Worm (Caenorhabditis elegans) whole organism, late embryonic: ENCODE results near the gene srz-1.

Experiments
- C08G9.2 ChIP-seq: sonication (generic microtip); optimal IDR thresholded peaks from 2 replicates; lab custom pipeline; 2016; ENCODE audit warnings: mild to moderate bottlenecking, missing genetic modification characterization, moderate library complexity, missing compliant biosample characterization
- C38D4.7 ChIP-seq: fragments of 200-800 bp; sonication (Bioruptor generic); optimal IDR thresholded peaks from 2 replicates; lab custom pipeline; 2018; ENCODE audit warnings: mild to moderate bottlenecking, missing genetic modification characterization, moderate library complexity, missing compliant biosample characterization
- F13H6.1 ChIP-seq: sonication (generic microtip); optimal IDR thresholded peaks from 2 replicates; lab custom pipeline; 2016; ENCODE audit warnings: missing genetic modification characterization, missing compliant biosample characterization
- K02D7.2 ChIP-seq: sonication (generic microtip); optimal IDR thresholded peaks from 2 replicates; lab custom pipeline; 2017; ENCODE audit warnings: mild to moderate bottlenecking, missing genetic modification characterization, missing compliant biosample characterization
- K09A11.1 ChIP-seq: sonication (generic microtip); optimal IDR thresholded peaks from 2 replicates; lab custom pipeline; 2017; ENCODE audit warnings: antibody characterized with exemption, mild to moderate bottlenecking, missing genetic modification characterization, missing compliant biosample characterization; ENCODE audit not compliant: insufficient read depth
- T23F11.4 ChIP-seq: fragments of 200-800 bp; sonication (Bioruptor generic); optimal IDR thresholded peaks from 2 replicates; lab custom pipeline; 2018; ENCODE audit warnings: mild to moderate bottlenecking, missing genetic modification characterization, missing compliant biosample characterization
- ahr-1 ChIP-seq: sonication (generic microtip); optimal IDR thresholded peaks from 2 replicates; lab custom pipeline; 2016; ENCODE audit warnings: missing genetic modification characterization, missing compliant biosample characterization
- ama-1 ChIP-seq: fragments of 150-350 bp; optimal IDR thresholded peaks from 2 replicates; lab custom pipeline; 2014
- ceh-19 ChIP-seq: fragments of 200-800 bp; sonication (Bioruptor generic); optimal IDR thresholded peaks from 2 replicates; lab custom pipeline; 2018; ENCODE audit warnings: mild to moderate bottlenecking, missing genetic modification characterization, missing compliant biosample characterization
- ceh-2 ChIP-seq: sonication (generic microtip); optimal IDR thresholded peaks from 2 replicates; lab custom pipeline; 2016; ENCODE audit warnings: missing genotype, missing genetic modification characterization, missing compliant biosample characterization
- ceh-24 ChIP-seq: sonication (generic microtip); optimal IDR thresholded peaks from 2 replicates; lab custom pipeline; 2016; ENCODE audit warnings: mild to moderate bottlenecking, missing genetic modification characterization, missing compliant biosample characterization
- ceh-30 ChIP-seq: fragments of 150-350 bp; optimal IDR thresholded peaks from 2 replicates; lab custom pipeline; 2014; ENCODE audit warnings: missing biosample characterization, missing genetic modification characterization
- ceh-34 ChIP-seq: sonication (generic microtip); optimal IDR thresholded peaks from 2 replicates; lab custom pipeline; 2016; ENCODE audit warnings: mild to moderate bottlenecking, missing genetic modification characterization, missing compliant biosample characterization
- ceh-45 ChIP-seq: fragments of 200-800 bp; sonication (Bioruptor generic); IDR thresholded peaks from 2 replicates; pipeline ENCODE4 v1.3.6; 2022; ENCODE audit warnings: missing genetic modification reagents, missing genetic modification characterization, missing compliant biosample characterization
- ceh-48 ChIP-seq: sonication (generic microtip); optimal IDR thresholded peaks from 2 replicates; lab custom pipeline; 2016; ENCODE audit warnings: missing genetic modification characterization, inconsistent platforms, missing compliant biosample characterization
- che-1 ChIP-seq: sonication (generic microtip); optimal IDR thresholded peaks from 2 replicates; lab custom pipeline; 2016; ENCODE audit warnings: mild to moderate bottlenecking, missing genetic modification characterization, missing compliant biosample characterization
- dmd-4 ChIP-seq: sonication (generic microtip); optimal IDR thresholded peaks from 2 replicates; lab custom pipeline; 2016; ENCODE audit warnings: borderline replicate concordance, missing genetic modification characterization, missing compliant biosample characterization
- elt-2 ChIP-seq: sonication (generic microtip); optimal IDR thresholded peaks from 2 replicates; lab custom pipeline; 2016; ENCODE audit warnings: missing genetic modification reagents, missing genetic modification characterization, missing compliant biosample characterization
- elt-4 ChIP-seq: sonication (generic microtip); optimal IDR thresholded peaks from 2 replicates; lab custom pipeline; 2016; ENCODE audit warnings: missing genetic modification characterization, missing compliant biosample characterization
- ets-4 ChIP-seq: sonication (generic microtip); optimal IDR thresholded peaks from 2 replicates; lab custom pipeline; 2016; ENCODE audit warnings: missing genetic modification characterization, missing compliant biosample characterization
- fax-1 ChIP-seq: sonication (generic microtip); optimal IDR thresholded peaks from 2 replicates; lab custom pipeline; 2016; ENCODE audit warnings: missing genotype, missing genetic modification characterization, missing compliant biosample characterization
- fkh-6 ChIP-seq: sonication (generic microtip); optimal IDR thresholded peaks from 2 replicates; lab custom pipeline; 2016; ENCODE audit warnings: missing genetic modification characterization, missing compliant biosample characterization
- gmeb-2 ChIP-seq: sonication (generic microtip); optimal IDR thresholded peaks from 2 replicates; lab custom pipeline; 2016; ENCODE audit warnings: missing genetic modification characterization, inconsistent platforms, missing compliant biosample characterization
- hlh-13 ChIP-seq: fragments of 200-800 bp; sonication (Bioruptor generic); optimal IDR thresholded peaks from 2 replicates; lab custom pipeline; 2018; ENCODE audit warnings: mild to moderate bottlenecking, missing genetic modification characterization, missing compliant biosample characterization
- hlh-15 ChIP-seq: sonication (generic microtip); optimal IDR thresholded peaks from 2 replicates; lab custom pipeline; 2016; ENCODE audit warnings: missing genetic modification characterization, missing compliant biosample characterization
- lim-6 ChIP-seq: sonication (generic microtip); optimal IDR thresholded peaks from 2 replicates; lab custom pipeline; 2016; ENCODE audit warnings: missing genetic modification characterization, missing compliant biosample characterization
- lin-11 ChIP-seq: fragments of 200-800 bp; sonication (Bioruptor generic); optimal IDR thresholded peaks from 2 replicates; lab custom pipeline; 2018; ENCODE audit warnings: mild to moderate bottlenecking, missing genetic modification characterization, missing compliant biosample characterization
- madf-2 ChIP-seq: sonication (generic microtip); optimal IDR thresholded peaks from 2 replicates; lab custom pipeline; 2017; ENCODE audit warnings: missing genetic modification characterization, missing compliant biosample characterization
- mec-3 ChIP-seq: sonication (generic microtip); optimal IDR thresholded peaks from 2 replicates; lab custom pipeline; 2016; ENCODE audit warnings: borderline replicate concordance, missing genetic modification characterization, missing compliant biosample characterization
- nhr-11 ChIP-seq: fragments of 150-350 bp; optimal IDR thresholded peaks from 2 replicates; lab custom pipeline; 2014; ENCODE audit warnings: missing biosample characterization, missing genetic modification characterization
- npax-4 ChIP-seq: sonication (generic microtip); optimal IDR thresholded peaks from 2 replicates; lab custom pipeline; 2016; ENCODE audit warnings: missing genetic modification characterization, missing compliant biosample characterization
- pat-9 ChIP-seq: fragments of 200-800 bp; sonication (Bioruptor generic); optimal IDR thresholded peaks from 2 replicates; lab custom pipeline; 2018; ENCODE audit warnings: mild to moderate bottlenecking, missing genetic modification characterization, moderate library complexity, missing compliant biosample characterization
- pha-2 ChIP-seq: sonication (generic microtip); optimal IDR thresholded peaks from 2 replicates; lab custom pipeline; 2017; ENCODE audit warnings: mild to moderate bottlenecking, missing genetic modification characterization, missing compliant biosample characterization
- pqm-1 ChIP-seq: sonication (generic microtip); optimal IDR thresholded peaks from 2 replicates; lab custom pipeline; 2016; ENCODE audit warnings: missing genetic modification characterization, missing compliant biosample characterization
- pros-1 ChIP-seq: fragments of 150-350 bp; optimal IDR thresholded peaks from 2 replicates; lab custom pipeline; 2014; ENCODE audit warnings: missing biosample characterization, missing genetic modification reagents, missing genetic modification characterization
- rnt-1 ChIP-seq: sonication (generic microtip); optimal IDR thresholded peaks from 2 replicates; lab custom pipeline; 2016; ENCODE audit warnings: missing genetic modification characterization, missing compliant biosample characterization
- sdc-2 ChIP-seq: sonication (generic microtip); optimal IDR thresholded peaks from 2 replicates; lab custom pipeline; 2016; ENCODE audit warnings: missing genotype, missing genetic modification characterization, missing compliant biosample characterization
- syd-9 ChIP-seq: sonication (generic microtip); optimal IDR thresholded peaks from 2 replicates; lab custom pipeline; 2016; ENCODE audit warnings: mild to moderate bottlenecking, missing genetic modification characterization, moderate library complexity, missing compliant biosample characterization
- tbx-2 ChIP-seq: sonication (generic microtip); optimal IDR thresholded peaks from 2 replicates; lab custom pipeline; 2016; ENCODE audit warnings: missing genetic modification characterization, missing compliant biosample characterization
- tbx-7 ChIP-seq: sonication (generic microtip); optimal IDR thresholded peaks from 2 replicates; lab custom pipeline; 2016; ENCODE audit warnings: missing genotype, missing genetic modification characterization, missing compliant biosample characterization
- ttx-3 ChIP-seq: sonication (generic microtip); optimal IDR thresholded peaks from 2 replicates; lab custom pipeline; 2016; ENCODE audit warnings: missing genetic modification reagents, missing genetic modification characterization, missing compliant biosample characterization
- unc-3 ChIP-seq, 2 experiments: fragments of 200-800 bp in 1 of 2; sonication (Bioruptor generic) in 1 of 2; sonication (generic microtip) in 1 of 2; conservative IDR thresholded peaks in 1 of 2; optimal IDR thresholded peaks in 1 of 2; 2 replicates each; pipeline versions ENCODE4 v1.3.6 to Lab custom; 2016 to 2022; ENCODE audit warnings: missing compliant biosample characterization in 2 of 2, missing genetic modification characterization in 2 of 2, missing genetic modification reagents in 1 of 2
- unc-42 ChIP-seq: sonication (generic microtip); optimal IDR thresholded peaks from 2 replicates; lab custom pipeline; 2016; ENCODE audit warnings: missing genotype, missing genetic modification characterization, missing compliant biosample characterization
- unc-86 ChIP-seq: sonication (generic microtip); optimal IDR thresholded peaks from 2 replicates; lab custom pipeline; 2016; ENCODE audit warnings: missing genetic modification characterization, missing compliant biosample characterization
- zip-5 ChIP-seq: sonication (generic microtip); optimal IDR thresholded peaks from 2 replicates; lab custom pipeline; 2016; ENCODE audit warnings: missing genetic modification characterization, missing compliant biosample characterization
- ztf-16 ChIP-seq: sonication (generic microtip); optimal IDR thresholded peaks from 2 replicates; lab custom pipeline; 2017; ENCODE audit warnings: missing genetic modification characterization, missing compliant biosample characterization

The srz-1 gene

ce11 chrV:16694538-16694937 is 18.9 kb downstream of the srz-1 start, which contains the start of gene srz-101:
srz-101 (plus strand) TSS chrV:16694838.
- TF ChIP-seq hlh-13 (GFP tag; lab: Kevin White, UChicago) (no peak), madf-2 (tag; lab: Kevin White, UChicago) (no peak), nhr-11 (no peak), syd-9 (tag; lab: Kevin White, UChicago) (no peak), ztf-16 (tag; lab: Kevin White, UChicago) (no peak), pros-1 (no peak), ama-1 (lab: Kevin White, UChicago) (no peak), tbx-7 (tag; lab: Kevin White, UChicago) (no peak)

ce11 chrV:16695499-16695898 is 19.8 kb downstream of the srz-1 start:
- TF ChIP-seq unc-86 (tag; lab: Kevin White, UChicago) = no peak
- TF ChIP-seq npax-4 (tag; lab: Kevin White, UChicago) = no peak
- no peak for TF ChIP-seq zip-5
- TF ChIP-seq dmd-4 (tag; lab: Kevin White, UChicago) = no peak
- TF ChIP-seq ceh-24 (tag; lab: Kevin White, UChicago) = no peak
- TF ChIP-seq syd-9 (tag; lab: Kevin White, UChicago) = no peak
- no peak for TF ChIP-seq ahr-1
- TF ChIP-seq unc-42 = no peak
- TF ChIP-seq ceh-2 (tag; lab: Kevin White, UChicago) = no peak
- TF ChIP-seq pha-2 = no peak
- TF ChIP-seq ttx-3 (tag; lab: Kevin White, UChicago) = no peak
- TF ChIP-seq hlh-13 (GFP tag; lab: Kevin White, UChicago) = no peak
- TF ChIP-seq ceh-34 (tag; lab: Kevin White, UChicago) = no peak
- TF ChIP-seq elt-4 (tag; lab: Kevin White, UChicago) = no peak
- no peak for TF ChIP-seq tbx-7 (tag; lab: Kevin White, UChicago)
- no peak for TF ChIP-seq pqm-1 (tag; lab: Kevin White, UChicago)
- TF ChIP-seq gmeb-2 = no peak
- TF ChIP-seq sdc-2 (tag; lab: Kevin White, UChicago) = no peak
- no peak for TF ChIP-seq ceh-45 (GFP tag; lab: Robert Waterston, UW)

- TF ChIP-seq ceh-2 (tag; lab: Kevin White, UChicago) = no peak
- TF ChIP-seq K02D7.2 (tag; lab: Kevin White, UChicago) = no peak
- TF ChIP-seq ets-4 (tag; lab: Kevin White, UChicago) = no peak
- no peak for TF ChIP-seq unc-3 (GFP tag; conservative IDR thresholded peaks at IDR 0.05; lab: Robert Waterston, UW)
- TF ChIP-seq unc-3 (tag; optimal IDR thresholded peaks at IDR 0.05; lab: Kevin White, UChicago) = no peak
- no peak for TF ChIP-seq lim-6 (tag; lab: Kevin White, UChicago)
- TF ChIP-seq ceh-30 (tag; lab: Kevin White, UChicago) = no peak
- no peak for TF ChIP-seq nhr-11
- TF ChIP-seq pqm-1 (tag; lab: Kevin White, UChicago) = no peak
- TF ChIP-seq unc-86 (tag; lab: Kevin White, UChicago) = no peak
- no peak for TF ChIP-seq ahr-1
- no peak for TF ChIP-seq F13H6.1 (tag; lab: Kevin White, UChicago)
- no peak for TF ChIP-seq mec-3
- TF ChIP-seq T23F11.4 (GFP tag; lab: Kevin White, UChicago) = no peak
- TF ChIP-seq npax-4 (tag; lab: Kevin White, UChicago) = no peak
- TF ChIP-seq pat-9 (tag; lab: Kevin White, UChicago) = no peak
Measured at ce11 chrV:16697178-16697577, 21.5 kb downstream of the srz-1 start, which contains the start of gene srw-41. srw-41 (plus strand) TSS chrV:16697478.

ce11 chrV:16699752-16700259 is 24.2 kb downstream of the srz-1 start, which contains the start of gene Y70C5C.1:
Y70C5C.1 (plus strand) TSS chrV:16700209.
- TF ChIP-seq gmeb-2 (peak; percentile 40), C38D4.7 (GFP tag; lab: Kevin White, UChicago) (peak; percentile 36), tbx-2 (tag; lab: Kevin White, UChicago) (no peak), lin-11 (peak; percentile 42), hlh-13 (GFP tag; lab: Kevin White, UChicago) (peak; percentile 23), C08G9.2 (tag; lab: Kevin White, UChicago) (no peak), npax-4 (tag; lab: Kevin White, UChicago) (no peak), ceh-45 (GFP tag; lab: Robert Waterston, UW) (no peak), pha-2 (peak; percentile 57), che-1 (tag; lab: Kevin White, UChicago) (peak; percentile 61), K09A11.1 (tag; lab: Kevin White, UChicago) (no peak), elt-2 (no peak), ceh-19 (GFP tag; lab: Kevin White, UChicago) (peak; percentile 41), hlh-15 (tag; lab: Kevin White, UChicago) (no peak), ceh-48 (tag; lab: Kevin White, UChicago) (no peak), fax-1 (no peak), fkh-6 (no peak), rnt-1 (tag; lab: Kevin White, UChicago) (no peak), unc-3 (GFP tag; conservative IDR thresholded peaks at IDR 0.05; lab: Robert Waterston, UW) (no peak), unc-3 (tag; optimal IDR thresholded peaks at IDR 0.05; lab: Kevin White, UChicago) (no peak), ceh-34 (tag; lab: Kevin White, UChicago) (no peak)
